Worm (Caenorhabditis elegans) whole organism, L1 larva: ENCODE data around the gene M02F4.1.

Experiments
- C04F5.9 ChIP-seq: sonication (generic microtip); optimal IDR thresholded peaks from 2 replicates; lab custom pipeline; 2016; ENCODE audit warnings: missing genetic modification characterization, missing compliant biosample characterization
- C16A3.4 ChIP-seq: fragments of 150-350 bp; optimal IDR thresholded peaks from 2 replicates; lab custom pipeline; 2014; ENCODE audit warnings: missing biosample characterization, missing genetic modification characterization
- F16B12.6 ChIP-seq: fragments of 150-350 bp; optimal IDR thresholded peaks from 2 replicates; lab custom pipeline; 2014; ENCODE audit warnings: missing biosample characterization, missing genetic modification characterization
- Y116A8C.19 ChIP-seq: sonication (generic microtip); optimal IDR thresholded peaks from 2 replicates; lab custom pipeline; 2016; ENCODE audit warnings: missing compliant biosample characterization, missing genetic modification characterization, borderline replicate concordance
- aha-1 ChIP-seq: fragments of 150-350 bp; optimal IDR thresholded peaks from 2 replicates; lab custom pipeline; 2014; ENCODE audit warnings: missing biosample characterization, missing genetic modification characterization
- aly-2 ChIP-seq: fragments of 150-350 bp; optimal IDR thresholded peaks from 2 replicates; lab custom pipeline; 2014; ENCODE audit warnings: missing biosample characterization, missing genetic modification characterization
- ama-1 ChIP-seq: fragments of 150-350 bp; optimal IDR thresholded peaks from 2 replicates; lab custom pipeline; 2014
- ceh-82 ChIP-seq, 3 experiments: fragments of 150-350 bp in 1 of 3; sonication (generic microtip) in 2 of 3; optimal IDR thresholded peaks; 2 replicates each; lab custom pipeline; 2014 to 2017; ENCODE audit warnings: missing biosample characterization in 3 of 3, missing genetic modification characterization in 3 of 3
- dpl-1 ChIP-seq, 3 experiments: fragments of 150-350 bp in 2 of 3; sonication (generic microtip) in 1 of 3; optimal IDR thresholded peaks; 2 replicates each; lab custom pipeline; 2014 to 2017; ENCODE audit warnings: missing biosample characterization in 3 of 3, missing genetic modification characterization in 3 of 3, missing genetic modification reagents in 3 of 3
- efl-1 ChIP-seq, 4 experiments: fragments of 150-350 bp; optimal IDR thresholded peaks in 3 of 4; peaks in 1 of 4; 1 replicate in 1 of 4; 2 replicates in 3 of 4; lab custom pipeline; 2014; ENCODE audit warnings: missing biosample characterization in 2 of 4, missing genetic modification characterization in 2 of 4, missing genetic modification reagents in 2 of 4
- elt-2 ChIP-seq: sonication (generic microtip); optimal IDR thresholded peaks from 2 replicates; lab custom pipeline; 2016; ENCODE audit warnings: missing genetic modification characterization, mild to moderate bottlenecking, inconsistent platforms, missing compliant biosample characterization, missing genetic modification reagents
- fkh-10 ChIP-seq: sonication (generic microtip); optimal IDR thresholded peaks from 2 replicates; lab custom pipeline; 2017; ENCODE audit warnings: missing biosample characterization, missing genetic modification reagents, missing genetic modification characterization
- fkh-4 ChIP-seq: sonication (generic microtip); optimal IDR thresholded peaks from 2 replicates; lab custom pipeline; 2016; ENCODE audit warnings: missing compliant biosample characterization, missing genetic modification characterization, borderline replicate concordance
- fkh-8 ChIP-seq: sonication (generic microtip); optimal IDR thresholded peaks from 2 replicates; lab custom pipeline; 2016; ENCODE audit warnings: mild to moderate bottlenecking, missing genetic modification characterization, missing compliant biosample characterization
- irx-1 ChIP-seq: sonication (generic microtip); optimal IDR thresholded peaks from 2 replicates; lab custom pipeline; 2016; ENCODE audit warnings: missing genetic modification characterization, missing compliant biosample characterization
- jun-1 ChIP-seq: fragments of 150-350 bp; optimal IDR thresholded peaks from 2 replicates; lab custom pipeline; 2014; ENCODE audit warnings: missing biosample characterization, missing genetic modification reagents, missing genetic modification characterization
- lin-13 ChIP-seq: fragments of 150-350 bp; optimal IDR thresholded peaks from 2 replicates; lab custom pipeline; 2014; ENCODE audit warnings: missing biosample characterization, missing genetic modification reagents, missing genetic modification characterization
- lin-39 ChIP-seq: fragments of 150-350 bp; optimal IDR thresholded peaks from 2 replicates; lab custom pipeline; 2014; ENCODE audit warnings: missing biosample characterization, missing genetic modification reagents, missing genetic modification characterization
- lsy-2 ChIP-seq, 2 experiments: fragments of 150-350 bp; optimal IDR thresholded peaks; 2 replicates each; lab custom pipeline; 2014; ENCODE audit warnings: missing biosample characterization in 2 of 2, missing genetic modification characterization in 2 of 2
- mdl-1 ChIP-seq, 2 experiments: fragments of 150-350 bp; optimal IDR thresholded peaks; 2 replicates each; lab custom pipeline; 2014 to 2017; ENCODE audit warnings: missing biosample characterization in 2 of 2, missing genetic modification characterization in 2 of 2, inconsistent platforms in 1 of 2
- mef-2 ChIP-seq: fragments of 150-350 bp; optimal IDR thresholded peaks from 2 replicates; lab custom pipeline; 2014; ENCODE audit warnings: missing biosample characterization, missing genetic modification characterization
- mep-1 ChIP-seq: fragments of 150-350 bp; optimal IDR thresholded peaks from 2 replicates; lab custom pipeline; 2014; ENCODE audit warnings: missing biosample characterization, missing genetic modification characterization
- nhr-12 ChIP-seq: sonication (generic microtip); optimal IDR thresholded peaks from 2 replicates; lab custom pipeline; 2017; ENCODE audit warnings: missing biosample characterization, missing genetic modification characterization
- nhr-20 ChIP-seq: sonication (generic microtip); optimal IDR thresholded peaks from 2 replicates; lab custom pipeline; 2016; ENCODE audit warnings: mild to moderate bottlenecking, missing genetic modification characterization, missing compliant biosample characterization
- nhr-237 ChIP-seq: fragments of 150-350 bp; optimal IDR thresholded peaks from 2 replicates; lab custom pipeline; 2014; ENCODE audit warnings: missing biosample characterization, missing genetic modification characterization
- nhr-71 ChIP-seq: sonication (generic microtip); optimal IDR thresholded peaks from 2 replicates; lab custom pipeline; 2016; ENCODE audit warnings: mild to moderate bottlenecking, missing genetic modification characterization, moderate library complexity, missing compliant biosample characterization
- nhr-76 ChIP-seq: sonication (generic microtip); optimal IDR thresholded peaks from 2 replicates; lab custom pipeline; 2017; ENCODE audit warnings: missing biosample characterization, missing genetic modification characterization
- nhr-77 ChIP-seq: fragments of 150-350 bp; optimal IDR thresholded peaks from 2 replicates; lab custom pipeline; 2014; ENCODE audit warnings: missing biosample characterization, missing genetic modification characterization
- nhr-90 ChIP-seq: sonication (generic microtip); optimal IDR thresholded peaks from 2 replicates; lab custom pipeline; 2016; ENCODE audit warnings: mild to moderate bottlenecking, missing genetic modification characterization, missing compliant biosample characterization; ENCODE audit not compliant: poor library complexity
- pag-3 ChIP-seq: sonication (generic microtip); optimal IDR thresholded peaks from 2 replicates; lab custom pipeline; 2017; ENCODE audit warnings: missing genetic modification characterization, mild to moderate bottlenecking, missing compliant biosample characterization, antibody characterized with exemption, borderline replicate concordance; ENCODE audit not compliant: insufficient read depth
- pax-3 ChIP-seq: fragments of 200-800 bp; sonication (Bioruptor generic); optimal IDR thresholded peaks from 2 replicates; lab custom pipeline; 2018; ENCODE audit warnings: mild to moderate bottlenecking, missing genetic modification characterization, moderate library complexity, missing compliant biosample characterization
- pqm-1 ChIP-seq: sonication (generic microtip); optimal IDR thresholded peaks from 3 replicates; lab custom pipeline; 2017; ENCODE audit warnings: missing biosample characterization, missing genetic modification characterization
- rnt-1 ChIP-seq: sonication (generic microtip); optimal IDR thresholded peaks from 2 replicates; lab custom pipeline; 2016; ENCODE audit warnings: mild to moderate bottlenecking, missing genetic modification characterization, moderate library complexity, missing compliant biosample characterization
- snpc-4 ChIP-seq: fragments of 150-350 bp; optimal IDR thresholded peaks from 2 replicates; lab custom pipeline; 2014; ENCODE audit warnings: missing biosample characterization, missing genetic modification characterization
- snu-23 ChIP-seq: sonication (generic microtip); optimal IDR thresholded peaks from 2 replicates; lab custom pipeline; 2016; ENCODE audit warnings: missing genetic modification characterization, missing compliant biosample characterization
- sptf-1 ChIP-seq: fragments of 150-350 bp; optimal IDR thresholded peaks from 2 replicates; lab custom pipeline; 2014; ENCODE audit warnings: missing biosample characterization, missing genetic modification characterization
- swsn-7 ChIP-seq: sonication (generic microtip); optimal IDR thresholded peaks from 2 replicates; lab custom pipeline; 2016; ENCODE audit warnings: missing genetic modification characterization, missing compliant biosample characterization
- tbx-2 ChIP-seq: sonication (generic microtip); optimal IDR thresholded peaks from 2 replicates; lab custom pipeline; 2016; ENCODE audit warnings: missing genetic modification characterization, missing compliant biosample characterization
- tlp-1 ChIP-seq: fragments of 150-350 bp; optimal IDR thresholded peaks from 2 replicates; lab custom pipeline; 2014; ENCODE audit warnings: missing biosample characterization, missing genetic modification characterization
- unc-30 ChIP-seq: sonication (generic microtip); optimal IDR thresholded peaks from 2 replicates; lab custom pipeline; 2017; ENCODE audit warnings: missing biosample characterization, missing genetic modification characterization
- unc-62 ChIP-seq: fragments of 150-350 bp; optimal IDR thresholded peaks from 2 replicates; lab custom pipeline; 2014; ENCODE audit warnings: missing biosample characterization, missing genetic modification reagents, missing genetic modification characterization
- unc-86 ChIP-seq: sonication (generic microtip); optimal IDR thresholded peaks from 2 replicates; lab custom pipeline; 2016; ENCODE audit warnings: missing genetic modification characterization, missing compliant biosample characterization
- unc-98 ChIP-seq: fragments of 200-800 bp; sonication (Bioruptor generic); IDR thresholded peaks from 2 replicates; pipeline ENCODE4 v1.3.6; 2022; ENCODE audit warnings: missing genetic modification characterization, missing compliant biosample characterization
- ztf-11 ChIP-seq, 2 experiments: sonication (generic microtip); optimal IDR thresholded peaks; 2 replicates each; lab custom pipeline; 2016 to 2017; ENCODE audit warnings: missing genetic modification characterization in 2 of 2, missing biosample characterization in 1 of 2, missing compliant biosample characterization in 1 of 2
- ztf-4 ChIP-seq: fragments of 150-350 bp; optimal IDR thresholded peaks from 2 replicates; lab custom pipeline; 2014; ENCODE audit warnings: missing biosample characterization, missing genetic modification characterization

M02F4.1 gene

ce11 chrX:3035972-3036379 is 7.0 kb upstream of the M02F4.1 start (continued):
- peak; percentile 90 for TF ChIP-seq fkh-10 (GFP tag; lab: Kevin White, UChicago)
- peak; percentile 87 for TF ChIP-seq lin-39 (tag; lab: Kevin White, UChicago)
- TF ChIP-seq snpc-4 (tag; lab: Kevin White, UChicago) = peak; percentile 77
- TF ChIP-seq fkh-8 (tag; lab: Kevin White, UChicago) = peak; percentile 91
- peak; percentile 93 for TF ChIP-seq nhr-77
- TF ChIP-seq swsn-7 (tag; lab: Kevin White, UChicago) = peak; percentile 94
- TF ChIP-seq unc-86 (tag; lab: Kevin White, UChicago) = peak; percentile 87
- TF ChIP-seq nhr-71 (tag; lab: Kevin White, UChicago) = peak; percentile 95

ce11 chrX:3034203-3034602 is 5.3 kb upstream of the M02F4.1 start, which contains the start of gene M02F4.2:
Gene M02F4.2 (minus strand): TSS chrX:3034303.
- no peak for TF ChIP-seq F16B12.6 (tag; lab: Kevin White, UChicago)
- TF ChIP-seq irx-1 = no peak
- TF ChIP-seq ztf-11 (tag; optimal IDR thresholded peaks at IDR 0.05; lab: Kevin White, UChicago) = no peak
- TF ChIP-seq sptf-1 = no peak
- TF ChIP-seq pag-3 (tag; lab: Kevin White, UChicago) = no peak
- no peak for TF ChIP-seq aha-1 (tag; lab: Kevin White, UChicago)
- TF ChIP-seq nhr-76 (tag; lab: Kevin White, UChicago) = no peak
- no peak for TF ChIP-seq fkh-4 (tag; lab: Kevin White, UChicago)
- no peak for TF ChIP-seq nhr-20 (tag; lab: Kevin White, UChicago)
- TF ChIP-seq C16A3.4 (tag; lab: Kevin White, UChicago) = no peak
- TF ChIP-seq snu-23 (GFP tag; lab: Kevin White, UChicago) = no peak
- no peak for TF ChIP-seq aly-2 (tag; lab: Kevin White, UChicago)
- no peak for TF ChIP-seq nhr-90 (tag; lab: Kevin White, UChicago)
- TF ChIP-seq nhr-12 (tag; lab: Kevin White, UChicago) = no peak

- no peak for TF ChIP-seq mep-1
- peak; percentile 76 for TF ChIP-seq snpc-4 (tag; lab: Kevin White, UChicago)
- no peak for TF ChIP-seq F16B12.6 (tag; lab: Kevin White, UChicago)
- no peak for TF ChIP-seq efl-1 (optimal IDR thresholded peaks at IDR 0.05; lab: Kevin White, UChicago)
- TF ChIP-seq efl-1 (GFP tag; optimal IDR thresholded peaks at IDR 0.05 in 1 of 2; lab: Kevin White, UChicago) = peak in 1 of 2 experiments; percentile 86
Observed at ce11 chrX:3033492-3033891, 4.6 kb upstream of the M02F4.1 start.

ce11 chrX:3031484-3031883 is 2.6 kb upstream of the M02F4.1 start, which contains the start of gene clec-265:
Gene clec-265 (plus strand): TSS chrX:3031783.
- no peak for TF ChIP-seq ama-1 (lab: Kevin White, UChicago)
- TF ChIP-seq elt-2 = peak; percentile 96
- no peak for TF ChIP-seq unc-98
- peak; percentile 86 for TF ChIP-seq pqm-1 (tag; lab: Kevin White, UChicago)
- TF ChIP-seq pax-3 = peak; percentile 31
- peak; percentile 4 for TF ChIP-seq nhr-90 (tag; lab: Kevin White, UChicago)
- no peak for TF ChIP-seq unc-86 (tag; lab: Kevin White, UChicago)
- peak; percentile 14 for TF ChIP-seq jun-1 (tag; lab: Kevin White, UChicago)
- peak; percentile 7 for TF ChIP-seq nhr-71 (tag; lab: Kevin White, UChicago)
- TF ChIP-seq tbx-2 (tag; lab: Kevin White, UChicago) = no peak
- TF ChIP-seq snpc-4 (tag; lab: Kevin White, UChicago) = no peak
- TF ChIP-seq tlp-1 (tag; lab: Kevin White, UChicago) = peak; percentile 11
- TF ChIP-seq unc-30 (tag; lab: Kevin White, UChicago) = no peak
- TF ChIP-seq rnt-1 (tag; lab: Kevin White, UChicago) = no peak

ce11 chrX:3025145-3025544 is 3.8 kb downstream of the M02F4.1 start:
- TF ChIP-seq unc-62 (GFP tag; lab: Kevin White, UChicago) = no peak
- no peak for TF ChIP-seq aly-2 (tag; lab: Kevin White, UChicago)
- no peak for TF ChIP-seq C04F5.9 (tag; lab: Kevin White, UChicago)
- no peak for TF ChIP-seq mdl-1 (tag; optimal IDR thresholded peaks at IDR 0.05; lab: Kevin White, UChicago)
- no peak for TF ChIP-seq Y116A8C.19 (tag; lab: Kevin White, UChicago)
- TF ChIP-seq mep-1 = no peak
- peak in 1 of 2 experiments; percentile 17 for TF ChIP-seq lsy-2 (tag; optimal IDR thresholded peaks at IDR 0.05; lab: Kevin White, UChicago)
- TF ChIP-seq ceh-82 (tag; optimal IDR thresholded peaks at IDR 0.05; lab: Kevin White, UChicago) = no peak
- no peak for TF ChIP-seq lin-13 (GFP tag; lab: Kevin White, UChicago)
- no peak for TF ChIP-seq ztf-4 (tag; lab: Kevin White, UChicago)
- TF ChIP-seq nhr-237 (tag; lab: Kevin White, UChicago) = no peak
- TF ChIP-seq nhr-12 (tag; lab: Kevin White, UChicago) = no peak
- TF ChIP-seq nhr-77 = no peak
- TF ChIP-seq snu-23 (GFP tag; lab: Kevin White, UChicago) = peak; percentile 43
- no peak for TF ChIP-seq tlp-1 (tag; lab: Kevin White, UChicago)
- no peak for TF ChIP-seq dpl-1 (GFP tag; optimal IDR thresholded peaks at IDR 0.05; lab: Kevin White, UChicago)
- no peak for TF ChIP-seq mef-2 (tag; lab: Kevin White, UChicago)
